Worm (Caenorhabditis elegans): ENCODE results near the gene dyf-17.

dyf-17 gene

DNA sequence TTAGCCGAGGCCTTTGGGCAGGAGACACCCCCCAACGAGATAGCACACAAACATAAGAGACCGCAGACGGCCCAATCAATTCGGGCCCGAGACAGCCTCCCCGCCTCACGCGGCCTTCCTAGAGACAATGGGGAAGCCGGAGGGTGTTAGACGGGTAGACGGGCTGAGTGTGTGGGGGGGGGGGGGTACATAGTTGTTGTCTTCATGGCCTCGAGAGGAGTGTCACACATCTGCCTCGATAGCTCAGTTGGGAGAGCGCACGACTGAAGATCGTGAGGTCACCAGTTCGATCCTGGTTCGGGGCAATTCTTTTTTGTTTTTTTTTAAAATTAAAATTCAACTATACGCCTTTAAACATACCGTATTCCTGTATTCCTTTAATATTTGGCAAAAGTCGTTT is 1.5 kb upstream of the dyf-17 start (continued):
- TF ChIP-seq fkh-8 (tag; optimal IDR thresholded peaks at IDR 0.05) = peak; percentile 80
- peak; percentile 28 for TF ChIP-seq vab-15 (tag; optimal IDR thresholded peaks at IDR 0.05)
- TF ChIP-seq snu-23 (GFP tag; optimal IDR thresholded peaks at IDR 0.05) = peak; percentile 67
- TF ChIP-seq irx-1 (tag; optimal IDR thresholded peaks at IDR 0.05) = peak; percentile 66
- no peak for TF ChIP-seq ets-5 (GFP tag; IDR thresholded peaks at IDR 0.05)
- TF ChIP-seq nhr-90 (tag; optimal IDR thresholded peaks at IDR 0.05; ENCODE audit: poor library complexity) = peak; percentile 70
- TF ChIP-seq zag-1 (tag; optimal IDR thresholded peaks at IDR 0.05) = no peak
- no peak for TF ChIP-seq lin-39 (tag; optimal IDR thresholded peaks at IDR 0.05)
- TF ChIP-seq egl-13 (tag; optimal IDR thresholded peaks at IDR 0.05) = peak; percentile 29
- TF ChIP-seq ceh-88 (GFP tag; IDR thresholded peaks at IDR 0.05) = no peak
- no peak for TF ChIP-seq hlh-4 (tag; optimal IDR thresholded peaks at IDR 0.05)
- no peak for TF ChIP-seq hlh-17 (GFP tag; optimal IDR thresholded peaks at IDR 0.05; ENCODE audit: borderline replicate concordance)
- TF ChIP-seq nhr-47 (tag; optimal IDR thresholded peaks at IDR 0.05) = peak; percentile 83
- TF ChIP-seq lin-14 (GFP tag; optimal IDR thresholded peaks at IDR 0.05) = no peak
- TF ChIP-seq mep-1 (tag; optimal IDR thresholded peaks at IDR 0.05) = peak; percentile 50
- no peak for TF ChIP-seq F16B12.6 (tag; optimal IDR thresholded peaks at IDR 0.05)
- TF ChIP-seq unc-62 (GFP tag; optimal IDR thresholded peaks at IDR 0.05) = no peak
- no peak for TF ChIP-seq nhr-237 (tag; optimal IDR thresholded peaks at IDR 0.05)
- no peak for TF ChIP-seq elt-2 (tag; optimal IDR thresholded peaks at IDR 0.05)
- TF ChIP-seq dsc-1 (tag; optimal IDR thresholded peaks at IDR 0.05) = peak; percentile 42
- no peak for TF ChIP-seq unc-30 (tag; optimal IDR thresholded peaks at IDR 0.05)
- TF ChIP-seq skn-1 (tag; optimal IDR thresholded peaks at IDR 0.05) = no peak
- no peak for TF ChIP-seq rnt-1 (tag; optimal IDR thresholded peaks at IDR 0.05)
- peak; percentile 63 for TF ChIP-seq grh-1 (GFP tag; IDR thresholded peaks at IDR 0.05)
- TF ChIP-seq lsy-2 (tag; optimal IDR thresholded peaks at IDR 0.05) = peak; percentile 59 to 61
- peak; percentile 92 for TF ChIP-seq nhr-19 (GFP tag; conservative IDR thresholded peaks at IDR 0.05)
- peak; percentile 65 for TF ChIP-seq pax-3 (tag; optimal IDR thresholded peaks at IDR 0.05)
- peak; percentile 46 for TF ChIP-seq snpc-4 (tag; optimal IDR thresholded peaks at IDR 0.05)
- TF ChIP-seq tlp-1 (tag; optimal IDR thresholded peaks at IDR 0.05) = no peak
- peak; percentile 59 for TF ChIP-seq isw-1 (GFP tag; IDR thresholded peaks at IDR 0.05)
- no peak for TF ChIP-seq aha-1 (tag; optimal IDR thresholded peaks at IDR 0.05)
- no peak for TF ChIP-seq nhr-76 (tag; optimal IDR thresholded peaks at IDR 0.05)
- peak; percentile 60 for TF ChIP-seq zip-4 (GFP tag; optimal IDR thresholded peaks at IDR 0.05)
- no peak for TF ChIP-seq C34B4.2 (tag; optimal IDR thresholded peaks at IDR 0.05)
- TF ChIP-seq sox-4 (tag; optimal IDR thresholded peaks at IDR 0.05) = no peak
- TF ChIP-seq sup-37 (GFP tag; optimal IDR thresholded peaks at IDR 0.05) = peak; percentile 21
- TF ChIP-seq mab-9 (GFP tag; IDR thresholded peaks at IDR 0.05) = peak; percentile 63
- no peak for TF ChIP-seq lin-15B (tag; optimal IDR thresholded peaks at IDR 0.05)
- no peak for TF ChIP-seq C04F5.9 (tag; optimal IDR thresholded peaks at IDR 0.05)
- no peak for TF ChIP-seq fkh-10 (GFP tag; optimal IDR thresholded peaks at IDR 0.05)
- peak; percentile 32 to 44 (median 33) for TF ChIP-seq ceh-82 (tag; optimal IDR thresholded peaks at IDR 0.05)
- TF ChIP-seq elt-3 (tag; optimal IDR thresholded peaks at IDR 0.05) = no peak
- no peak for TF ChIP-seq blmp-1 (tag; optimal IDR thresholded peaks at IDR 0.05)
- no peak for TF ChIP-seq unc-130 (tag; optimal IDR thresholded peaks at IDR 0.05)
- no peak for TF ChIP-seq lir-3 (tag; optimal IDR thresholded peaks at IDR 0.05; ENCODE audit: poor library complexity)
- TF ChIP-seq fkh-4 (tag; optimal IDR thresholded peaks at IDR 0.05; ENCODE audit: borderline replicate concordance) = peak; percentile 13
- no peak for TF ChIP-seq nhr-28 (tag; optimal IDR thresholded peaks at IDR 0.05)
- TF ChIP-seq nhr-85 (tag) = peak; percentile 83
- TF ChIP-seq jun-1 (tag; optimal IDR thresholded peaks at IDR 0.05) = peak; percentile 39

Data from whole organism, L1 larva.